Fruit fly (Drosophila melanogaster) whole organism, embryonic: ENCODE measurements around the gene COX7AL2.

Experiments
- Aef1 ChIP-seq: fragments of 200-800 bp; sonication (Bioruptor generic); IDR thresholded peaks from 3 replicates; pipeline ENCODE4 v1.3.6; 2022; ENCODE audit warnings: missing biosample characterization, missing genetic modification characterization
- Awh ChIP-seq: fragments of 200-800 bp; sonication (Bioruptor generic); IDR thresholded peaks from 2 replicates; pipeline ENCODE4, ENCODE4 v1.3.6; 2022; ENCODE audit warnings: missing biosample characterization, missing genetic modification characterization
- B-H1 ChIP-seq: fragments of 200-800 bp; sonication (Bioruptor generic); IDR thresholded peaks from 3 replicates; pipeline ENCODE4 v1.3.6; 2022; ENCODE audit warnings: missing biosample characterization, missing genetic modification characterization
- Bgb ChIP-seq: fragments of 200-800 bp; sonication (Bioruptor generic); IDR thresholded peaks from 2 replicates; pipeline ENCODE4 v1.3.6; 2022; ENCODE audit warnings: missing biosample characterization, missing genetic modification characterization; ENCODE audit not compliant: partially characterized antibody
- Blimp-1 ChIP-seq: fragments of 200-800 bp; sonication (Bioruptor generic); optimal IDR thresholded peaks from 3 replicates; lab custom pipeline; 2018; ENCODE audit warnings: missing biosample characterization, missing genetic modification characterization, mild to moderate bottlenecking, moderate library complexity, missing genetic modification reagents
- BtbVII ChIP-seq: fragments of 200-800 bp; sonication (Bioruptor generic); optimal IDR thresholded peaks from 3 replicates; lab custom pipeline; 2017; ENCODE audit warnings: missing biosample characterization, mild to moderate bottlenecking, missing genetic modification characterization
- Bteb2 ChIP-seq: fragments of 200-800 bp; sonication (Bioruptor generic); optimal IDR thresholded peaks from 2 replicates; lab custom pipeline; 2016; ENCODE audit warnings: missing biosample characterization, missing genetic modification characterization
- CG10366 ChIP-seq: fragments of 200-800 bp; sonication (Bioruptor generic); IDR thresholded peaks from 2 replicates; pipeline ENCODE4 v1.3.6; 2022; ENCODE audit warnings: missing biosample characterization, missing genetic modification characterization
- CG12155 ChIP-seq: fragments of 200-800 bp; sonication (Bioruptor generic); optimal IDR thresholded peaks from 3 replicates; lab custom pipeline; 2016; ENCODE audit warnings: missing biosample characterization, missing genetic modification characterization
- CG1233 ChIP-seq: fragments of 200-800 bp; sonication (Bioruptor generic); optimal IDR thresholded peaks from 4 replicates; lab custom pipeline; 2018; ENCODE audit warnings: missing biosample characterization, mild to moderate bottlenecking, missing genetic modification characterization
- CG14710 ChIP-seq: fragments of 200-800 bp; sonication (Bioruptor generic); optimal IDR thresholded peaks from 3 replicates; lab custom pipeline; 2019; ENCODE audit warnings: missing biosample characterization, mild to moderate bottlenecking, missing genetic modification characterization, moderate library complexity
- CG1603 ChIP-seq: fragments of 200-800 bp; sonication (Bioruptor generic); optimal IDR thresholded peaks from 2 replicates; lab custom pipeline; 2019; ENCODE audit warnings: missing biosample characterization, mild to moderate bottlenecking, missing genetic modification characterization, moderate library complexity
- CG16863 ChIP-seq: fragments of 200-800 bp; sonication (Bioruptor generic); optimal IDR thresholded peaks from 3 replicates; lab custom pipeline; 2016; ENCODE audit warnings: missing biosample characterization, missing genetic modification characterization
- CG17328 ChIP-seq: fragments of 200-800 bp; sonication (Bioruptor generic); IDR thresholded peaks from 2 replicates; pipeline ENCODE4 v1.3.6; 2022; ENCODE audit warnings: missing biosample characterization, missing genetic modification characterization
- CG17385 ChIP-seq: fragments of 200-800 bp; sonication (Bioruptor generic); optimal IDR thresholded peaks from 3 replicates; lab custom pipeline; 2018; ENCODE audit warnings: missing biosample characterization, mild to moderate bottlenecking, missing genetic modification characterization
- CG18011 ChIP-seq: fragments of 200-800 bp; sonication (Bioruptor generic); optimal IDR thresholded peaks from 2 replicates; lab custom pipeline; 2017; ENCODE audit warnings: missing biosample characterization, missing genetic modification characterization, mild to moderate bottlenecking, moderate library complexity, missing genotype
- CG33213 ChIP-seq: fragments of 200-800 bp; sonication (Bioruptor generic); optimal IDR thresholded peaks from 3 replicates; lab custom pipeline; 2016; ENCODE audit warnings: missing biosample characterization, missing genetic modification characterization
- CG3407 ChIP-seq: fragments of 200-800 bp; sonication (Bioruptor generic); optimal IDR thresholded peaks from 2 replicates; lab custom pipeline; 2018; ENCODE audit warnings: missing biosample characterization, mild to moderate bottlenecking, missing genetic modification characterization
- CG6683 ChIP-seq: fragments of 200-800 bp; sonication (Bioruptor generic); optimal IDR thresholded peaks from 2 replicates; lab custom pipeline; 2017; ENCODE audit warnings: missing biosample characterization, mild to moderate bottlenecking, missing genetic modification characterization, missing genetic modification reagents
- CG6854 ChIP-seq: fragments of 200-800 bp; sonication (Bioruptor generic); optimal IDR thresholded peaks from 3 replicates; lab custom pipeline; 2017; ENCODE audit warnings: missing biosample characterization, mild to moderate bottlenecking, missing genetic modification characterization
- CG7786 ChIP-seq: fragments of 200-800 bp; sonication (Bioruptor generic); optimal IDR thresholded peaks from 2 replicates; lab custom pipeline; 2016; ENCODE audit warnings: missing biosample characterization, missing genetic modification characterization
- CG7963 ChIP-seq: fragments of 200-800 bp; sonication (Bioruptor generic); IDR thresholded peaks from 3 replicates; pipeline ENCODE4 v1.3.6; 2022; ENCODE audit warnings: missing biosample characterization, missing genetic modification characterization; ENCODE audit not compliant: partially characterized antibody
- CG9797 ChIP-seq: fragments of 200-800 bp; sonication (Bioruptor generic); optimal IDR thresholded peaks from 3 replicates; lab custom pipeline; 2018; ENCODE audit warnings: missing biosample characterization, mild to moderate bottlenecking, missing genetic modification characterization
- CkIIα-i1 ChIP-seq: fragments of 200-800 bp; sonication (Bioruptor generic); IDR thresholded peaks from 2 replicates; pipeline ENCODE4 v1.3.6; 2022; ENCODE audit warnings: missing biosample characterization, missing genetic modification characterization
- Doc3 ChIP-seq: fragments of 200-800 bp; sonication (Bioruptor generic); IDR thresholded peaks from 3 replicates; pipeline ENCODE4 v1.3.6; 2022; ENCODE audit warnings: missing biosample characterization, missing genetic modification characterization; ENCODE audit not compliant: partially characterized antibody
- Dp ChIP-seq: fragments of 200-800 bp; sonication (Bioruptor generic); optimal IDR thresholded peaks from 2 replicates; lab custom pipeline; 2018; ENCODE audit warnings: missing biosample characterization, mild to moderate bottlenecking, missing genetic modification characterization, moderate library complexity
- Fer3 ChIP-seq: fragments of 200-800 bp; sonication (Bioruptor generic); optimal IDR thresholded peaks from 2 replicates; lab custom pipeline; 2018; ENCODE audit warnings: missing biosample characterization, mild to moderate bottlenecking, missing genetic modification characterization, moderate library complexity
- HmgD ChIP-seq: fragments of 200-800 bp; sonication (Bioruptor generic); optimal IDR thresholded peaks from 3 replicates; lab custom pipeline; 2016; ENCODE audit warnings: missing biosample characterization, missing genetic modification characterization
- Hr39 ChIP-seq: fragments of >200 bp; optimal IDR thresholded peaks from 2 replicates; lab custom pipeline; 2017
- Hr51 ChIP-seq, 2 experiments: fragments of 200-800 bp; sonication (Bioruptor generic); optimal IDR thresholded peaks; 2 replicates in 1 of 2; 3 replicates in 1 of 2; lab custom pipeline; 2016 to 2018; ENCODE audit warnings: missing biosample characterization in 2 of 2, missing genetic modification characterization in 2 of 2, mild to moderate bottlenecking in 1 of 2, moderate library complexity in 1 of 2
- Hr78 ChIP-seq, 2 experiments: fragments of 200-800 bp in 1 of 2; fragments of >200 bp in 1 of 2; sonication (Bioruptor generic) in 1 of 2; optimal IDR thresholded peaks; 2 replicates each; lab custom pipeline; 2017 to 2019; ENCODE audit warnings: missing biosample characterization in 2 of 2, missing genetic modification characterization in 2 of 2, mild to moderate bottlenecking in 1 of 2, moderate library complexity in 1 of 2
- Mes4 ChIP-seq: fragments of 200-800 bp; sonication (Bioruptor generic); optimal IDR thresholded peaks from 2 replicates; lab custom pipeline; 2016; ENCODE audit warnings: missing biosample characterization, missing genetic modification characterization
- NC2α ChIP-seq: fragments of 200-800 bp; sonication (Bioruptor generic); optimal IDR thresholded peaks from 2 replicates; lab custom pipeline; 2016; ENCODE audit warnings: missing biosample characterization, missing genetic modification characterization
- NC2β ChIP-seq: fragments of 200-800 bp; sonication (Bioruptor generic); optimal IDR thresholded peaks from 2 replicates; lab custom pipeline; 2016; ENCODE audit warnings: missing biosample characterization, missing genetic modification characterization
- Sry-δ ChIP-seq: fragments of 200-800 bp; sonication (Bioruptor generic); optimal IDR thresholded peaks from 2 replicates; lab custom pipeline; 2016; ENCODE audit warnings: missing biosample characterization, missing genetic modification characterization
- Xbp1 ChIP-seq: fragments of 200-800 bp; sonication (Bioruptor generic); optimal IDR thresholded peaks from 3 replicates; lab custom pipeline; 2016; ENCODE audit warnings: missing biosample characterization, mild to moderate bottlenecking, missing genetic modification characterization
- Xrp1 ChIP-seq: fragments of 200-800 bp; sonication (Bioruptor generic); IDR thresholded peaks from 2 replicates; pipeline ENCODE4 v1.3.6; 2022; ENCODE audit warnings: missing biosample characterization, missing genetic modification characterization
- al ChIP-seq: fragments of 200-800 bp; sonication (Bioruptor generic); IDR thresholded peaks from 2 replicates; pipeline ENCODE4 v1.3.6; 2022; ENCODE audit warnings: missing biosample characterization, missing genetic modification characterization
- aop ChIP-seq: fragments of 200-800 bp; sonication (Bioruptor generic); IDR thresholded peaks from 2 replicates; pipeline ENCODE4 v1.3.6; 2022; ENCODE audit warnings: missing biosample characterization, missing genetic modification characterization
- bowl ChIP-seq: fragments of 200-800 bp; sonication (Bioruptor generic); IDR thresholded peaks from 2 replicates; pipeline ENCODE4 v1.3.6; 2022; ENCODE audit warnings: missing biosample characterization, missing genetic modification characterization
- cas ChIP-seq: fragments of 200-800 bp; sonication (Bioruptor generic); IDR thresholded peaks from 2 replicates; pipeline ENCODE4 v1.3.6; 2022; ENCODE audit warnings: missing biosample characterization, missing genetic modification characterization
- dpn ChIP-seq, 2 experiments: fragments of 200-800 bp; sonication (Bioruptor generic); optimal IDR thresholded peaks; 3 replicates each; lab custom pipeline; 2016; ENCODE audit warnings: missing biosample characterization in 2 of 2, missing genetic modification characterization in 2 of 2
- fd64A ChIP-seq: fragments of 200-800 bp; sonication (Bioruptor generic); optimal IDR thresholded peaks from 3 replicates; lab custom pipeline; 2018; ENCODE audit warnings: missing biosample characterization, mild to moderate bottlenecking, missing genetic modification characterization
- ftz-f1 ChIP-seq: fragments of 200-800 bp; sonication (Bioruptor generic); optimal IDR thresholded peaks from 2 replicates; lab custom pipeline; 2016; ENCODE audit warnings: missing biosample characterization, missing genetic modification characterization
- fu2 ChIP-seq: fragments of 200-800 bp; sonication (Bioruptor generic); optimal IDR thresholded peaks from 2 replicates; lab custom pipeline; 2016; ENCODE audit warnings: missing biosample characterization, missing genetic modification characterization
- jing ChIP-seq: fragments of 200-800 bp; sonication (Bioruptor generic); optimal IDR thresholded peaks from 2 replicates; lab custom pipeline; 2018; ENCODE audit warnings: missing biosample characterization, mild to moderate bottlenecking, missing genetic modification characterization
- nom ChIP-seq: fragments of 200-800 bp; sonication (Bioruptor generic); optimal IDR thresholded peaks from 2 replicates; lab custom pipeline; 2017; ENCODE audit warnings: missing biosample characterization, missing genetic modification characterization, mild to moderate bottlenecking, moderate library complexity, missing genetic modification reagents
- otp ChIP-seq: fragments of 200-800 bp; sonication (Bioruptor generic); IDR thresholded peaks from 3 replicates; pipeline ENCODE4, ENCODE4 v1.3.6; 2022; ENCODE audit warnings: missing biosample characterization, missing genetic modification characterization
- sens-2 ChIP-seq: fragments of 200-800 bp; sonication (Bioruptor generic); IDR thresholded peaks from 2 replicates; pipeline ENCODE4 v1.3.6; 2022; ENCODE audit warnings: missing biosample characterization, missing genetic modification characterization
- toy ChIP-seq: fragments of 200-800 bp; sonication (Bioruptor generic); IDR thresholded peaks from 2 replicates; pipeline ENCODE4 v1.3.6; 2022; ENCODE audit warnings: missing biosample characterization, missing genetic modification characterization
- yki ChIP-seq: fragments of >200 bp; optimal IDR thresholded peaks from 3 replicates; lab custom pipeline; 2018

Gene COX7AL2

DNA sequence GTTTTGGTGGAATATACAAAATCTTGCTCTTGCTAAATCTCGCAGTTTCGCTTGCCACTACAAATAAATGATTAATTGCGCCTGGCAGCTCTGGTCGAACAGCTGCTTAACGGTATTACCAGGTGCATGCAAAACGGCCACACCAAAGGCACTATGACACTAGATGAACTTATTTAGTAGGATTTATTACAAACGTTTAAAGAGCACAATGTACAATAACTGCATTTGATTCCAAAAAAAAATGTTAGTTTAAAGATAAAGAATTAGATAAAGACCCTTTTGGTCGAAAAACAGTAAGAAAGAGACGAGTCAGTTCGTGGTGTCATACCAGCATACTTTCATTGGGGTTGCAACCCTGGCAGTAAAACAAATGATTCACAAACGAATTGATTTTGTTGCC is 50.5 kb downstream of the COX7AL2 start, which contains the start of the genes CG11723 and Tbcd (continued):
- TF ChIP-seq Xbp1 (GFP tag; lab: Kevin White, UChicago), result peak; percentile 86
- TF ChIP-seq NC2α (GFP tag; lab: Kevin White, UChicago), result peak; percentile 68
- TF ChIP-seq bowl (GFP tag; lab: Robert Waterston, UW), result peak; percentile 76
- TF ChIP-seq sens-2 (GFP tag; lab: Robert Waterston, UW), result peak; percentile 91
- peak; percentile 18; the same call in 1 of the 2 replicates for TF ChIP-seq CkIIα-i1 (GFP tag; lab: Robert Waterston, UW)
- peak; percentile 89 for TF ChIP-seq CG7786
- TF ChIP-seq Bgb (GFP tag; lab: Robert Waterston, UW), result no peak; the same call in none of the 2 replicates
- peak; percentile 84 for TF ChIP-seq al (GFP tag; lab: Robert Waterston, UW)
- peak; percentile 22 for TF ChIP-seq fd64A (GFP tag; lab: Kevin White, UChicago)
- no peak for TF ChIP-seq Blimp-1 (GFP tag; lab: Kevin White, UChicago)
- TF ChIP-seq Doc3 (GFP tag; lab: Robert Waterston, UW), result peak; percentile 29; the same call in 1 of the 3 replicates
- peak; percentile 89 for TF ChIP-seq CG14710 (tag; lab: Kevin White, UChicago)
- no peak for TF ChIP-seq yki (lab: Kevin White, UChicago)
- TF ChIP-seq nom (GFP tag; lab: Kevin White, UChicago), result peak; percentile 73
- peak in 1 of 2 experiments; percentile 79 for TF ChIP-seq Hr51 (GFP tag; optimal IDR thresholded peaks at IDR 0.05; lab: Kevin White, UChicago)
- peak; percentile 80 for TF ChIP-seq Bteb2 (GFP tag; lab: Kevin White, UChicago)
- TF ChIP-seq CG1603 (tag; lab: Kevin White, UChicago), result peak; percentile 85
- peak; percentile 59 for TF ChIP-seq CG6683 (GFP tag; lab: Kevin White, UChicago)
- TF ChIP-seq Awh, result peak; percentile 93
- peak; percentile 82 for TF ChIP-seq CG9797 (GFP tag; lab: Kevin White, UChicago)
- TF ChIP-seq CG10366, result peak; percentile 95
- peak; percentile 86 for TF ChIP-seq CG17385 (GFP tag; lab: Kevin White, UChicago)
- peak; percentile 85 for TF ChIP-seq aop (GFP tag; lab: Robert Waterston, UW)
- no peak for TF ChIP-seq jing
- peak; percentile 68 for TF ChIP-seq CG6854 (GFP tag; lab: Kevin White, UChicago)
- peak; percentile 84 for TF ChIP-seq CG1233 (GFP tag; lab: Kevin White, UChicago)
- TF ChIP-seq Xrp1, result peak; percentile 96
- TF ChIP-seq CG33213 (GFP tag; lab: Kevin White, UChicago), result peak; percentile 84
- peak; percentile 89 for TF ChIP-seq otp
- TF ChIP-seq CG3407 (GFP tag; lab: Kevin White, UChicago), result no peak
- peak; percentile 85 for TF ChIP-seq Aef1 (GFP tag; lab: Robert Waterston, UW)
- TF ChIP-seq fu2, result peak; percentile 82
- TF ChIP-seq BtbVII (GFP tag; lab: Kevin White, UChicago), result no peak
- TF ChIP-seq NC2β, result peak; percentile 79
- TF ChIP-seq dpn (GFP tag; optimal IDR thresholded peaks at IDR 0.05; lab: Kevin White, UChicago), result peak; percentile 88
- TF ChIP-seq Hr39, result no peak
- peak; percentile 12 for TF ChIP-seq ftz-f1 (GFP tag; lab: Kevin White, UChicago)
- peak; percentile 82 for TF ChIP-seq HmgD (GFP tag; lab: Kevin White, UChicago)
- peak; percentile 86 for TF ChIP-seq CG12155 (GFP tag; lab: Kevin White, UChicago)
- no peak for TF ChIP-seq Hr78 (GFP tag; optimal IDR thresholded peaks at IDR 0.05; lab: Kevin White, UChicago)
- TF ChIP-seq CG18011 (GFP tag; lab: Kevin White, UChicago), result peak; percentile 84
- peak; percentile 94 for TF ChIP-seq CG17328
- TF ChIP-seq toy, result peak; percentile 76; the same call in 1 of the 2 replicates
- peak; percentile 90 for TF ChIP-seq B-H1
- TF ChIP-seq cas (GFP tag; lab: Robert Waterston, UW), result peak; percentile 81
- peak; percentile 79 for TF ChIP-seq Mes4 (GFP tag; lab: Kevin White, UChicago)
- no peak for TF ChIP-seq CG7963 (GFP tag; lab: Robert Waterston, UW)
- TF ChIP-seq CG16863 (GFP tag; lab: Kevin White, UChicago), result peak; percentile 88
- peak; percentile 53 for TF ChIP-seq Sry-δ (GFP tag; lab: Kevin White, UChicago)
- TF ChIP-seq Fer3 (tag; lab: Kevin White, UChicago), result peak; percentile 90
- peak; percentile 29 for TF ChIP-seq Dp (GFP tag; lab: Kevin White, UChicago)
